Worm (Caenorhabditis elegans): ENCODE results near the gene F58F12.4.

DNA sequence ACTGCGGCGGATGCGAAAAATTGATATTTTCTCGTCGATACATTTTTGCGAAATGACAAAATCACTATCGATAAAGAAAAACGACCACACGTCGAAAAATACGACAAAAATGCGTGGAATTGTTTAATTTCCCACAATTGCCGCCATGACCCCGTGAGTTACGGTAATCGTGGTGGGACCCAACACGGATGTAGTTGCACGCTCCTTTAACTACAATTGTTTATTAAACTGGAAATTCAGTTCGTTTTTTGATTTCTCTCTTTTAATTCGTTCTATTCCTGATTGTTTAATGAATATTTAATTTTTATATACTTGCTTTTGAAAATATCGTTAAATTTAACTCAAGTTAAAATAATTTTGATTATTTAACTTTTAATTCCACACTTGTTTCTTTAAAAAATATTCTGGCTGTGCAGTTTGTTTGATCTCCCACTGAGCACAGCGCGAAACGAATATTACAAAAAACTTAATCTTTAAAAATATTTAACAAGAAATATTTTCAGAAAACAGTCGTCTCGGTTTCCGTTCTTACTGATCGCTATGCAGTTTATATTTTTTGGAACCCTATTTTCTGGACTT is 21.2 kb upstream of the F58F12.4 start, which contains the start of the genes ani-2 and clec-88:
- TF ChIP-seq ztf-23 (GFP tag; IDR thresholded peaks at IDR 0.05) (no peak), T22C8.4 (GFP tag; IDR thresholded peaks at IDR 0.05) (no peak), tab-1 (GFP tag; IDR thresholded peaks at IDR 0.05) (no peak)
